Worm (Caenorhabditis elegans): Measurements from ENCODE around the gene fipr-16.

Gene fipr-16

ce11 chrIII:8628405-8628982 lies 37.7 kb upstream of the fipr-16 start, which contains the start of the genes polk-1 and gpr-1 (continued):
- TF ChIP-seq alr-1 (tag; optimal IDR thresholded peaks at IDR 0.05) (no peak), sem-4 (tag; optimal IDR thresholded peaks at IDR 0.05) (no peak), peb-1 (tag; optimal IDR thresholded peaks at IDR 0.05) (no peak), ama-1 (optimal IDR thresholded peaks at IDR 0.05) (no peak), nhr-25 (tag; optimal IDR thresholded peaks at IDR 0.05) (no peak)

- TF ChIP-seq sma-3 (GFP tag; optimal IDR thresholded peaks at IDR 0.05), result no peak
- no peak for TF ChIP-seq lsy-2 (tag; optimal IDR thresholded peaks at IDR 0.05)
- TF ChIP-seq snpc-4 (tag; optimal IDR thresholded peaks at IDR 0.05), result no peak
- no peak for TF ChIP-seq unc-62 (GFP tag; optimal IDR thresholded peaks at IDR 0.05)
- TF ChIP-seq nhr-6 (tag; optimal IDR thresholded peaks at IDR 0.05), result no peak
- no peak for TF ChIP-seq ZK546.5 (tag; optimal IDR thresholded peaks at IDR 0.05)
Measured at ce11 chrIII:8625125-8625524, 34.3 kb upstream of the fipr-16 start.

ce11 chrIII:8622435-8622834 lies 31.7 kb upstream of the fipr-16 start, which contains the start of gene ceh-16:
ceh-16 (plus strand) TSS chrIII:8622735.
- TF ChIP-seq sem-4 (tag; optimal IDR thresholded peaks at IDR 0.05) (no peak), skn-1 (tag; optimal IDR thresholded peaks at IDR 0.05) (no peak), sma-9 (GFP tag; optimal IDR thresholded peaks at IDR 0.05) (no peak), sma-9 (tag; optimal IDR thresholded peaks at IDR 0.05) (no peak), ztf-4 (tag; optimal IDR thresholded peaks at IDR 0.05) (no peak), mdl-1 (tag; optimal IDR thresholded peaks at IDR 0.05) (no peak), lsy-2 (tag; optimal IDR thresholded peaks at IDR 0.05) (no peak), dmd-4 (tag; optimal IDR thresholded peaks at IDR 0.05) (no peak), unc-55 (GFP tag; optimal IDR thresholded peaks at IDR 0.05) (no peak), ceh-82 (tag; optimal IDR thresholded peaks at IDR 0.05) (no peak), lin-39 (tag; optimal IDR thresholded peaks at IDR 0.05) (no peak), F13H6.1 (tag; optimal IDR thresholded peaks at IDR 0.05) (no peak), mbf-1 (tag; optimal IDR thresholded peaks at IDR 0.05) (no peak), nhr-12 (tag; optimal IDR thresholded peaks at IDR 0.05) (no peak), ama-1 (optimal IDR thresholded peaks at IDR 0.05) (no peak), sma-3 (GFP tag; optimal IDR thresholded peaks at IDR 0.05) (no peak)

ce11 chrIII:8621982-8622381 lies 31.2 kb upstream of the fipr-16 start:
- TF ChIP-seq unc-39 (tag; optimal IDR thresholded peaks at IDR 0.05) (no peak), nhr-11 (tag; optimal IDR thresholded peaks at IDR 0.05) (no peak), mbf-1 (tag; optimal IDR thresholded peaks at IDR 0.05) (no peak), F13H6.1 (tag; optimal IDR thresholded peaks at IDR 0.05) (no peak), nhr-10 (tag; optimal IDR thresholded peaks at IDR 0.05) (no peak), ZK546.5 (tag; optimal IDR thresholded peaks at IDR 0.05) (no peak)

ce11 chrIII:8621002-8621401 lies 30.2 kb upstream of the fipr-16 start:
- TF ChIP-seq lsy-2 (tag; optimal IDR thresholded peaks at IDR 0.05), result peak in 1 of 2 experiments; percentile 14
- no peak for TF ChIP-seq ztf-1 (GFP tag; conservative IDR thresholded peaks at IDR 0.05)
- no peak for TF ChIP-seq nhr-23 (tag; optimal IDR thresholded peaks at IDR 0.05)
- TF ChIP-seq nhr-25 (tag; optimal IDR thresholded peaks at IDR 0.05), result peak; percentile 58
- no peak for TF ChIP-seq gmeb-1 (tag; optimal IDR thresholded peaks at IDR 0.05)
- no peak for TF ChIP-seq sma-9 (GFP tag; optimal IDR thresholded peaks at IDR 0.05)
- no peak for TF ChIP-seq sma-9 (tag; optimal IDR thresholded peaks at IDR 0.05)

ce11 chrIII:8620259-8620658 lies 29.5 kb upstream of the fipr-16 start:
- TF ChIP-seq mdl-1 (tag; optimal IDR thresholded peaks at IDR 0.05) (no peak), dmd-4 (tag; optimal IDR thresholded peaks at IDR 0.05) (no peak), elt-1 (tag; optimal IDR thresholded peaks at IDR 0.05) (no peak), ztf-4 (tag; optimal IDR thresholded peaks at IDR 0.05) (no peak), fos-1 (tag; optimal IDR thresholded peaks at IDR 0.05) (no peak), mab-5 (tag; optimal IDR thresholded peaks at IDR 0.05) (no peak), nhr-23 (tag; optimal IDR thresholded peaks at IDR 0.05) (no peak)
